Worm (Caenorhabditis elegans) whole organism, L3 larva: Measurements from ENCODE around the gene tnt-3.
A peak's percentile ranks its signal among the peaks of the same experiment; 100 is the strongest.

Experiments used
- aly-2 ChIP-seq: fragments of 150-350 bp; optimal IDR thresholded peaks from 2 replicates; lab custom pipeline; 2014; ENCODE audit warnings: missing biosample characterization, missing genetic modification characterization
- daf-12 ChIP-seq: fragments of 150-350 bp; optimal IDR thresholded peaks from 2 replicates; lab custom pipeline; 2014; ENCODE audit warnings: missing biosample characterization, missing genetic modification reagents, missing genetic modification characterization
- fkh-10 ChIP-seq: sonication (generic microtip); optimal IDR thresholded peaks from 2 replicates; lab custom pipeline; 2017; ENCODE audit warnings: missing biosample characterization, missing genetic modification reagents, missing genetic modification characterization
- nhr-28 ChIP-seq: fragments of 150-350 bp; optimal IDR thresholded peaks from 2 replicates; lab custom pipeline; 2014; ENCODE audit warnings: missing biosample characterization, missing genetic modification characterization
- nhr-77 ChIP-seq: fragments of 150-350 bp; optimal IDR thresholded peaks from 2 replicates; lab custom pipeline; 2014; ENCODE audit warnings: missing biosample characterization, missing genetic modification characterization
- skn-1 ChIP-seq: fragments of 150-350 bp; optimal IDR thresholded peaks from 2 replicates; lab custom pipeline; 2014; ENCODE audit warnings: missing biosample characterization, missing genetic modification characterization
- snpc-4 ChIP-seq: fragments of 150-350 bp; optimal IDR thresholded peaks from 2 replicates; lab custom pipeline; 2014; ENCODE audit warnings: missing biosample characterization, missing genetic modification characterization
- tbx-2 ChIP-seq: sonication (generic microtip); optimal IDR thresholded peaks from 2 replicates; lab custom pipeline; 2016; ENCODE audit warnings: mild to moderate bottlenecking, missing genetic modification characterization, missing compliant biosample characterization
- unc-62 ChIP-seq: fragments of 150-350 bp; sonication (generic microtip); optimal IDR thresholded peaks from 4 replicates; lab custom pipeline; 2014; ENCODE audit warnings: missing biosample characterization, missing genetic modification reagents, missing genetic modification characterization

DNA sequence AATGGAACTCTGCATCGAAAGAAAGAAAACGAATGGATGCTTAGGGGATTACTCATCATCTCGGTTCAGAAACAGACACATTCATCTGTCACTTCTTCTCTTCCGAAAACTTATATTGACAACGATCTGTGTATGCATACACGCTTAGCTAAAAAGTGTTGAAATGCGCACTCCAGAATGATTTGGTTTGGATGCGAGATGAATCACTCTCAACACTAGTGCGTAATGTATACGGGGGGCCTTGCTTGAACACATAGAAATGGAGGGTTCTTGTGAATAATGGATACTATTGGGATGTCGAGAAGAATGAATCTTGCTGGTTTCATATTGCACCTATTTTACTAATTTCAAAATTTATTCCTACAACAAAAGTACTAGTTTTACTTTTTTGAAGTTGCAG lies 19.1 kb upstream of the tnt-3 start:
- TF ChIP-seq skn-1 (tag; lab: Kevin White, UChicago), result no peak
- TF ChIP-seq nhr-77 (tag; lab: Kevin White, UChicago), result no peak
- TF ChIP-seq tbx-2 (tag; lab: Kevin White, UChicago), result no peak
- TF ChIP-seq daf-12 (tag; lab: Kevin White, UChicago), result no peak
- no peak for TF ChIP-seq fkh-10 (GFP tag; lab: Kevin White, UChicago)
- TF ChIP-seq nhr-28 (tag; lab: Kevin White, UChicago), result no peak
- no peak for TF ChIP-seq aly-2 (tag; lab: Kevin White, UChicago)
- TF ChIP-seq snpc-4 (tag; lab: Kevin White, UChicago), result no peak
- TF ChIP-seq unc-62 (GFP tag; lab: Kevin White, UChicago), result peak; percentile 19
